Fruit fly (Drosophila melanogaster) ovary, adult (tissue): ENCODE measurements around the gene ca.

Source experiments
- CG17801 ChIP-seq: fragments of 200-800 bp; optimal IDR thresholded peaks from 2 replicates; lab custom pipeline; 2019; ENCODE audit warnings: missing biosample characterization, mild to moderate bottlenecking, missing genetic modification characterization, moderate library complexity; ENCODE audit not compliant: partially characterized antibody

The ca gene

DNA sequence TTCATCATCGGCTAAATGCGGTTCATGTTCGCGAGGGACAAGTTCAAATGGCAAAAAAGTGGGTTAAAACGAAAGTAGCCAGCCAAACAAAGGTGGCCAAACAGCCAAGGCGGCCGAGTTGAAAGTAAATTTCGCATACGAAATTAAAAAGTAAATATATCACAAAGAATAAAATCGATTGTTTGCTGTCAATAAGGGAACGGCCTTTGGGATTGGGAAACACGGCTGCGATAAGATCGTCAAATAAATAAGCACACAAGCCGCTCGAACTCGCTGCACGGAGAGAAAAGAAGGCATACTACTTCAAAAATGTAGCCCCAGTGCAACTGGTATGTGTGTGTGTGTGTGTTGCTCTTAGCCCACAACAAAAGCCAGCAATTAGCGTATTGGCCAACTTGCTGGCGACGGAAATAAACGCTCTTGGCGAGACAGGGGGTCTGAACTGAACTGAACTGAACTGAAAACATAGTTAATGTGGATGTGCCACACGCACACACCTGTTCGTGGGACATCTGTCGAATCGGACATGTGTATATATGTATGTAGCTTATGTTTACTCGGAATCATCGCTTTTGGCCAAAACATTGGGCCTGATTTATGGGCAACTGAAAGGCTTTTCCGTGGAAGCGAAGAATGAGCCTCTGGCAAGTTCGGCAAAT, 18.6 kb upstream of the ca start:
- TF ChIP-seq CG17801 (GFP tag; lab: Kevin White, UChicago), result no peak

DNA sequence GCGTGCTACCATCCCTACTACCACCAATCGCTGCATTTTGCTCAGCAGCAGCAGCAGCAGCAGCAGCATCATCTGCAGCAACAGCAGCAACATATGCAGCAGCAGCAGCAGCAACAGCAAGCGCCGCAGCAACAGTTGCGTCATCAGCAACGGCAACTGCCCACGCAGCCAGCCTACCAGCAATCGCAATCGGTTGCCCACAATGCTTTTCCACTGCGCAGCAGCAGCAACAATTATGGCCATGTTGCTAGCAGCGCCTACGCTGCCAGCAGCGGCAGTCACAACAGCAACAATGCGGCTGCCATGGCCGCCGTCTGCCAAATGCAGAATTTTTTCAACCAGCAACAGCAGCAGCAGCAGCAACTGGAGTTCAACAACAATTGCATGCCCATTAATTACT, 16.4 kb upstream of the ca start:
- TF ChIP-seq CG17801 (GFP tag; lab: Kevin White, UChicago), result no peak

DNA sequence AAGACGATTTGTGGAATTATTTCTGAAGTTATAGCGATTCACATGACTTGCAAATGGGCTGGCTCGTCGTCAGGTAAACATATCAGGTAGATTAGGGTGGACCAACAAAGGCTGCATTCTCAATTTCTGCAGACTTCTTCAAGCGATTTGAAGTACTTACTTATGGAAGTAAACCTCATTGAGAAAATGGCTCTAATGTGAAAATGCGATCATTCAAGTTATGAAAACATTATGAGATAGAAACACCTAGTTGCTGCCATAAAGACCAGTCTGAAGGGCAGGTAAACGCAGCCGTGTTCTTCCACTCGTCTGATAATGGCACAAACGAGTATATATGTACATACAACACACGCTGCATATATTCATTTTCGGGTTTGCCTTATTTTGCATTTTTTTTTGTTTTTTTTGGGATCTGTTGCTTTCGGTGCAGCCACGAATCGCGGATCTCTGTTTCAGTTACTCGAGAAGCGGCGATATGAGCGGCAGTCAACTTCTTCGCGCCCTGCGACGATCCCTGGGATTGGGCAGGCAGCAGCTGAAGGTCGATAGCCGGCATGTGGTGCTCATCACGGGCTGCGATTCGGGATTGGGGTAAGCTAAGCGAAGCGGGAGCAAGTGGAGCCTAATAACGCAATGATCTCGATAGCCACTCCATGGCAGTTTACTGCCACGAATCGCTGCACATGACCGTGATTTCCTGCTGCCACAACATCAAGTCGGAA, 12.3 kb upstream of the ca start, which contains the start of gene sro:
Gene sro (plus strand): TSS at position 437 of the 722 bp plus-strand sequence.
- TF ChIP-seq CG17801 (GFP tag; lab: Kevin White, UChicago), result peak; percentile 59

DNA sequence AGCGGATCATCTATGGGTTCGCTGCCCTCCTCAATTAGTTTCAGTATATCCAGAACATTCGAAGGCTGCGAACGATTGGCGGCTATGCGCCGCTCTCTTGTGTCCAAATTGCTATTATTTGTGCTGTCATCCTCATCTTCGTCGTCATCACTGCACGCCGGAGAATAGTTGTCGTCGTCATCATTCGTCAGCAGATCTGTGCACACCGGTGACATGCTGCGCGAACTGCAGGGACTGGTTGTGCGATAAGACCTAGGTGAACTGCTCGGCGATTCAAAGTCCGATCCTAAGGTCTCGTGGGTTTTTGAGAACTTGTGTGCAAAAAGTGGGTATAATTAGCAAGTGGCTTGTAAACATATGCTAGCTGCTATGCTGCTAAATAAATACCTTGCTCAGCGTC, 9.4 kb upstream of the ca start:
- no peak for TF ChIP-seq CG17801 (GFP tag; lab: Kevin White, UChicago)

DNA sequence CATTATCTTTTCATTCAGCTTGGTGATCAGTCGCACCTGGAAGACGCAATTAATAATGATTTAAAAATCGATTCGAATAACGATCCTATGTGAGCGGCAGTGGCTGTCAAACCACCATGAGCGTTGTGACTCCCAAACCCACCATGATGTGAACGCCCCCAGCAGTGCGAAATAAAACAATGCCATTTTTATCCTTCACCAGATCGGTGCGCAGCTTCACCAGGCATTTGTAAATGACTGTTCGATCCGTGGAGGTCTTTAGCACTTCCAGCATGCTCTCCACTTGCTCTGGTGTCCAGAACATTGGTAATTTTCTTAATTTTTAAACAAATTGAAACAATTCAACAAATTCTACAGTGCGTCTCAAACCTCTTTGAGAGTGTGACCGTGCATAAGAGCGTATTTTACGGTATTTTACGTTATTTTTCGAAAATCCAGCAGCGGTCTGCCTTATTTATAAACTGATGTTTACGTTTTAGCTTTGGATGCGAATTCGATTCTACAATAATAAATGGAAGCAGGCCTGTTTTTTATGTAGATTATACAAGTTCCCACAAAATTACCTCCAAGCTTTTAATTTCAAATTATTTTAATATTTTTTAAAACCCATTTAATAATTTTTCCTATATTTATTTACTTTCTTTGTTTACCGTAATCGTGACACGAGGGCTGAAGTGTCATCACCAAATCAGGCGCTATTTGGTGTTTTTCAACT, 7.5 kb upstream of the ca start, which contains the start of the genes Rnb and Drice:
Gene Rnb (minus strand): TSS at position 389 of the 715 bp plus-strand sequence.
Gene Drice (plus strand): TSS at position 693 of the 715 bp plus-strand sequence.
- peak; percentile 76 for TF ChIP-seq CG17801 (GFP tag; lab: Kevin White, UChicago)

DNA sequence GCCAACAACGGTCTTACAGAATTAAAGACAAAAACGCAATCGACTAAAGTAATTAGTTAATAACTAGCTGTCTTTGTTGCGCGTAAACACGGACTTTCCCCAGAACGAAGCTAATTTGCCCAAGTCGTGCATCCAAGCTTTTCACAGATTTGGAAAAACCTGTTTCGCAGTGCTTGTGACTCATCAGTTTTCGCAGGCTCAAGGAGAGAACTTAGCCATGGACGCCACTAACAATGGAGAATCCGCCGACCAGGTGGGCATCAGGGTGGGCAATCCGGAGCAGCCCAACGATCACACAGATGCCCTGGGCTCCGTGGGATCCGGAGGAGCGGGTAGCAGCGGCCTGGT, 7.0 kb upstream of the ca start:
- TF ChIP-seq CG17801 (GFP tag; lab: Kevin White, UChicago), result no peak

DNA sequence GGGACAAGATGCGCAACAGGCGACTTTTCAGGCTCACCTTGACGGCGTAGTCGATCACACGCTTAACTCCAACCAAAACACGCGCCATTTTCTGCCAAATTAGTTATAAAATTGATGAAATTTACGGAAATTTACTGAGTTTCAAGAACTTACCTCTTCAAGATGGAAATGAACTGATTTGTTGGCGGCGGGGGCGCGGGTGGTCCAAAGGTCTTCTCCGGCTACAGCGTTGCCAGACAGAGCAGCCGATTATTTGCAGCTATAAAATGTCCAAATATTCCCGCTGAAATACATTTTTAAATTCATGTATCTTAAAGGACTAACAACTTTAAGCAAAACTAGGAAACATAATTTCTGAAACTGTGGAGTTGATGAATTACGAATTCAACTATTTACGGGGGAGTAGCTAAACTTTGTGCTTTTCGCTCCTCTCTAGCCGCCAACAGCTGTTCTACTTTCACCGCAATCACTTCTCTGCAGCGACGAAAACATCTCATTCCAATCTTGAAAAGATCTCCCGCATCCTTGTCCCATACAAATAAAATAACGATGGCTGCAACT, 3.8 kb upstream of the ca start, which contains the start of the genes Etfb and CG7789:
Gene Etfb (minus strand): TSS at position 193 of the 561 bp plus-strand sequence.
Gene CG7789 (plus strand): TSS at position 444 of the 561 bp plus-strand sequence.
- TF ChIP-seq CG17801 (GFP tag; lab: Kevin White, UChicago), result peak; percentile 87

DNA sequence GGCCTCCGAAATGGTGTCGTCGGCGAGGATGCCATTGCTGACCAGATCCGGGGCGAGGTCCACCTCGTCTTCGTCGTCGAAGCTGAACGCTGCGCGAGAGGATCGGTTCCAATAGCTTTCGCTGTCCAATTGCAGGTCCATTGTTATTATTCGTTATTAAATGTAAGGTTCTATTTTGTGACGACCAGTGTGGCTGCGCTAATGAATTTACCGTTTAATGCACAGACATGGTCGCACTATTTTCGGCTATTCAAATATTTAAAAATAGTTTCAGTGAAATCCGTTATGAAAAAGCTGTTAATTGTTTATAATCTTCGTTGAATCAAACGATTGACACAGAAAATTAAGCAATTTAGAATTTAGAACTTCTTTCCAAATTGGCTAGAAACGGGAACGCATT, 9.7 kb downstream of the ca start, which contains the start of gene Vps16B:
Gene Vps16B (minus strand): TSS at position 186 of the 400 bp plus-strand sequence.
- no peak for TF ChIP-seq CG17801 (GFP tag; lab: Kevin White, UChicago)

DNA sequence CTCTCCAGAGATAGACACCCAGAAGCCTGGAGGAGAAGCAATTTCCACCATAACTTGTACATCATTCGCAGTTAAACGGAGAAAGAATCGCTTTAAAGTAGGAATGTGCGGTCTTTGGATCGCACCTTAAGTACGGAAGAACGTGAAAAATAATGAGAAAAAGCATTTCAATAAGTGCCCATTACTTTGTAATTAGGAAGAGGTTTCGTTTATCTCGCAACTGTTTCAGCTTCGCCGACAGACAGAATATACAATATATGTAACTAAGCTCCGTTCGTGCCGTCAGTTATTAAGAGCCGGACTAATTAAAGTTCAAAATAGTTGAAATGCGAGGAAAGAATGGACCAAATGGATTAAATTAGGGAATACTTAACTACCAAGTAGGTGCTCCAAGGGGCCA, 11.1 kb downstream of the ca start, which contains the start of gene CG7829:
Gene CG7829 (minus strand): TSS at position 101 of the 400 bp plus-strand sequence.
- no peak for TF ChIP-seq CG17801 (GFP tag; lab: Kevin White, UChicago)

DNA sequence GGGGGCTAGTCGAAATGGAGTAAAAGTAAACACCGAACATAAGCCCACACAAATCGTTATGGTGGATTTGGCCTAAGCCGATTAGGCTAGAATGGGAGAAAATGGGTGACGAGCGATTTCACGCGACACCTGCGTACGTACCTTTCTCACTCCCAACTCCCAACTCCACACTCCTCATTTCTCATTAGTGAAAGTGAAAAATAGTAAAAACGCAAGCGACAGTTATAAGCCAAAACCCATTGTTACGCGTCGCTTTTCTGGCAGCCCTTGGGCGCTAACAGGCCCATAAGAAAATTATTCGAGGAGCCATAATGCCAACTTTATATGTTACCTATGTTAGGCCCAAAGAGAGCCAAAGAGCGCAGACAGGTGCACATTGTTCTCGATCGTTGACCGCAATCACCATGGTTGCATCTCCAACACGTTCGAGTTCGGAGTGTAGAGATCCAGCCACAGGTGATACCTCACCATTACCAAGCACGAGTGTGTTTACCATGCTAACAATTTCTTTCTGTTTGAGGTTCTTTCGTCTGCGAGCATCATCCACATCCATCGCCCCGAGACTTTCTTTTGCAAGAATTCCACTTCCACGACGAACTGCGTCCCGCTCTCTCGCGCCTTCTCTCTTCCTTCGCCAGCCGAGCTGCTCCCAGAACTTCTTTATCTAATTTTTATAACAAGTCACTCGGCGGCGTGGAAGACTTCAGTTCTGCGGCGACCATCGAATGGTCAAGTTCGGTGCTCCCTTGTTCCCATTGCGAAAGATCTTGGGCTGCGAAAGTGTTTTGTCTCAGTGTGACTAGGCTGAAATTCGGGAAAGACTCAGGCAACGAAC, 12.0 kb downstream of the ca start, which contains the start of gene neo:
Gene neo (plus strand): TSS at position 698 of the 835 bp plus-strand sequence.
- TF ChIP-seq CG17801 (GFP tag; lab: Kevin White, UChicago), result no peak

DNA sequence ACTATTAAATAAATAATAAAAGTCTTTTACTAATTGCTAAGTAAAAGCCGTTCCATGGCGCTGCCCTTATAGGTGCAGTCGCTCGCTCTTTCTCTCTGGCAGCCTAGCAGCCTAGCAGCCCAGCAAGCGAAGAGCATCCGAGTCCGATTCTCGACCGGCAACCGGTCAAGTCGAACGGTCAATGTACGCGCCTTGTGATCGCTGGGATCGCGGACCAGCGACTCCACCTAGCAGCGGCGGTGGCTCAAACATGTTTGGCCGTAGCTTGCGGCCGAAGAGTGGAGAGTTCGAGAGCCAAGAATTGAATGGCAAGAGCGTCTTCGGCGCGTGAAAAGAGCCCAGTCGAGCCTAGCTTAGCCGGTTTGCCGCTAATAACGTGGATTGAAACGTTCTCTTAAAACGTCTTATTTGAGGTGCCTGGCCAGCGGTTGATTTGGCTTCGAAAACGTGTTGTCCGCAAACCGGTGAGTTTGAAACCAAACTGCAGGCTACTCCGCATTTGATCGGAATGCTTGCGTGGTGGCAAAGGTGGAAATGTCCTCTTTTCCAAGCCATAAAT, 22.7 kb downstream of the ca start:
- TF ChIP-seq CG17801 (GFP tag; lab: Kevin White, UChicago), result no peak

DNA sequence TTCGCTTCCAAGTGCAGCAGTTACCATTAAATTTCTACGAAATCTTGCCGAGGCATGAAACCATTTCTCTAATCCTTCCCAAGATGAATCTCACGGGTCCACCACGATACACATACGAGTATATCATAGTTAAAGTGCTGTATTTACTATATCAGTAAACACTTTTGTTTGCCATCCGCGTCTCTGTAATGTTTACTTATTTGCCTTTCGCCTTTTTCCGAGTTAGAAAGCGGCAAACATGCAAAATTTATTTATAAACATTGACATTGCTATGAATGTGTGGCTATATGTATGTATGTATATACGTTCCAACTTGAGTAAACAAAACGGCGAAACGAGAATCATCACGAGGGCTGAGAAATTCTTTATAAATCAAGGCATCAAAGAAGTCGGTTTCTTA, 24.3 kb downstream of the ca start:
- no peak for TF ChIP-seq CG17801 (GFP tag; lab: Kevin White, UChicago)
